Worm (Caenorhabditis elegans) whole organism, L4 larva: Measurements from ENCODE around the gene moc-6.

Experiments used
- D1046.2 ChIP-seq: fragments of 200-800 bp; sonication (Bioruptor generic); IDR thresholded peaks from 2 replicates; pipeline ENCODE4 v1.3.6; 2022; ENCODE audit warnings: missing genetic modification characterization, missing compliant biosample characterization
- F49E8.2 ChIP-seq: sonication (generic microtip); optimal IDR thresholded peaks from 2 replicates; lab custom pipeline; 2016; ENCODE audit warnings: missing compliant biosample characterization, mild to moderate bottlenecking, missing genetic modification characterization, borderline replicate concordance
- Y5F2A.4 ChIP-seq: fragments of 200-800 bp; sonication (Bioruptor generic); optimal IDR thresholded peaks from 2 replicates; lab custom pipeline; 2018; ENCODE audit warnings: mild to moderate bottlenecking, missing genetic modification characterization, missing compliant biosample characterization
- ZK337.2 ChIP-seq: fragments of 200-800 bp; sonication (Bioruptor generic); IDR thresholded peaks from 2 replicates; pipeline ENCODE4 v1.3.6; 2022; ENCODE audit warnings: missing genetic modification reagents, missing genetic modification characterization, missing compliant biosample characterization
- arid-1 ChIP-seq: fragments of 200-800 bp; sonication (Bioruptor generic); conservative IDR thresholded peaks from 2 replicates; pipeline ENCODE4 v1.3.6; 2022; ENCODE audit warnings: missing genetic modification reagents, missing genetic modification characterization, missing compliant biosample characterization
- ces-1 ChIP-seq: fragments of 150-350 bp; sonication (generic microtip); optimal IDR thresholded peaks from 4 replicates; lab custom pipeline; 2014; ENCODE audit warnings: missing biosample characterization, missing genetic modification reagents, missing genetic modification characterization
- ctbp-1 ChIP-seq: fragments of 200-800 bp; sonication (Bioruptor generic); IDR thresholded peaks from 2 replicates; pipeline ENCODE4 v1.3.6; 2022; ENCODE audit warnings: missing genetic modification reagents, missing genetic modification characterization, missing compliant biosample characterization
- daf-19 ChIP-seq: fragments of 200-800 bp; sonication (Bioruptor generic); conservative IDR thresholded peaks from 2 replicates; pipeline ENCODE4 v1.3.6; 2022; ENCODE audit warnings: missing genetic modification characterization, missing compliant biosample characterization
- daf-8 ChIP-seq: fragments of 200-800 bp; sonication (Bioruptor generic); IDR thresholded peaks from 2 replicates; pipeline ENCODE4 v1.3.6; 2022; ENCODE audit warnings: missing genetic modification characterization, missing compliant biosample characterization
- dmd-6 ChIP-seq: fragments of 200-800 bp; sonication (Bioruptor generic); IDR thresholded peaks from 2 replicates; pipeline ENCODE4 v1.3.6; 2022; ENCODE audit warnings: missing genetic modification reagents, missing genetic modification characterization, missing compliant biosample characterization
- dpl-1 ChIP-seq: fragments of 150-350 bp; optimal IDR thresholded peaks from 2 replicates; lab custom pipeline; 2014; ENCODE audit warnings: missing biosample characterization, missing genetic modification reagents, missing genetic modification characterization
- dve-1 ChIP-seq: sonication (generic microtip); optimal IDR thresholded peaks from 2 replicates; lab custom pipeline; 2017; ENCODE audit warnings: antibody characterized with exemption, mild to moderate bottlenecking, missing genetic modification characterization, missing compliant biosample characterization; ENCODE audit not compliant: insufficient read depth
- egl-43 ChIP-seq: fragments of 200-800 bp; sonication (Bioruptor generic); IDR thresholded peaks from 2 replicates; pipeline ENCODE4 v1.3.6; 2022; ENCODE audit warnings: missing genetic modification reagents, missing genetic modification characterization, missing compliant biosample characterization
- gei-8 ChIP-seq: fragments of 200-800 bp; sonication (Bioruptor generic); optimal IDR thresholded peaks from 2 replicates; lab custom pipeline; 2018; ENCODE audit warnings: mild to moderate bottlenecking, missing genetic modification characterization, missing compliant biosample characterization
- hif-1 ChIP-seq, 2 experiments: sonication (generic microtip); optimal IDR thresholded peaks; 2 replicates each; lab custom pipeline; 2016 to 2017; ENCODE audit warnings: missing compliant biosample characterization in 2 of 2, missing genetic modification characterization in 2 of 2, missing genetic modification reagents in 2 of 2, missing genotype in 2 of 2, mild to moderate bottlenecking in 1 of 2
- hlh-30 ChIP-seq: sonication (generic microtip); optimal IDR thresholded peaks from 2 replicates; lab custom pipeline; 2017; ENCODE audit warnings: antibody characterized with exemption, mild to moderate bottlenecking, missing genetic modification characterization, missing compliant biosample characterization; ENCODE audit not compliant: insufficient read depth
- lin-15B ChIP-seq: fragments of 150-350 bp; sonication (generic microtip); optimal IDR thresholded peaks from 3 replicates; lab custom pipeline; 2014; ENCODE audit warnings: missing biosample characterization, missing genetic modification characterization
- lin-29 ChIP-seq: fragments of 200-800 bp; sonication (Bioruptor generic); IDR thresholded peaks from 2 replicates; pipeline ENCODE4 v1.3.6; 2022; ENCODE audit warnings: missing genetic modification reagents, missing genetic modification characterization, missing compliant biosample characterization
- lin-38 ChIP-seq: fragments of 200-800 bp; sonication (Bioruptor generic); IDR thresholded peaks from 2 replicates; pipeline ENCODE4 v1.3.6; 2022; ENCODE audit warnings: missing genetic modification reagents, missing genetic modification characterization, missing compliant biosample characterization
- lin-39 ChIP-seq: fragments of 150-350 bp; optimal IDR thresholded peaks from 2 replicates; lab custom pipeline; 2014; ENCODE audit warnings: missing biosample characterization, missing genetic modification reagents, missing genetic modification characterization
- lsy-2 ChIP-seq, 2 experiments: fragments of 150-350 bp in 1 of 2; sonication (generic microtip) in 1 of 2; optimal IDR thresholded peaks; 2 replicates each; lab custom pipeline; 2014 to 2017; ENCODE audit warnings: missing biosample characterization in 2 of 2, missing genetic modification characterization in 2 of 2
- madf-9 ChIP-seq: fragments of 200-800 bp; sonication (Bioruptor generic); conservative IDR thresholded peaks from 2 replicates; pipeline ENCODE4 v1.3.6; 2022; ENCODE audit warnings: missing genetic modification reagents, missing genetic modification characterization, missing compliant biosample characterization
- mep-1 ChIP-seq: fragments of 150-350 bp; sonication (generic microtip); optimal IDR thresholded peaks from 3 replicates; lab custom pipeline; 2014; ENCODE audit warnings: missing biosample characterization, missing genetic modification characterization
- mes-2 ChIP-seq: sonication (generic microtip); optimal IDR thresholded peaks from 2 replicates; lab custom pipeline; 2016; ENCODE audit warnings: missing genotype, mild to moderate bottlenecking, missing genetic modification characterization, missing compliant biosample characterization; ENCODE audit not compliant: poor library complexity, severe bottlenecking
- mxl-2 ChIP-seq: fragments of 200-800 bp; sonication (Bioruptor generic); conservative IDR thresholded peaks from 2 replicates; pipeline ENCODE4 v1.3.6; 2022; ENCODE audit warnings: missing genetic modification reagents, missing genetic modification characterization, missing compliant biosample characterization
- nhr-10 ChIP-seq: fragments of 150-350 bp; optimal IDR thresholded peaks from 2 replicates; lab custom pipeline; 2014; ENCODE audit warnings: missing biosample characterization, missing genetic modification characterization
- snpc-1.2 ChIP-seq: fragments of 200-800 bp; sonication (Bioruptor generic); IDR thresholded peaks from 2 replicates; pipeline ENCODE4 v1.3.6; 2022; ENCODE audit warnings: missing genetic modification reagents, missing genetic modification characterization, missing compliant biosample characterization
- tag-97 ChIP-seq: fragments of 200-800 bp; sonication (Bioruptor generic); IDR thresholded peaks from 2 replicates; pipeline ENCODE4 v1.3.6; 2022; ENCODE audit warnings: missing genetic modification characterization, missing compliant biosample characterization
- unc-130 ChIP-seq: sonication (generic microtip); optimal IDR thresholded peaks from 2 replicates; lab custom pipeline; 2016; ENCODE audit warnings: missing genetic modification reagents, missing genetic modification characterization, missing compliant biosample characterization
- unc-39 ChIP-seq: sonication (generic microtip); optimal IDR thresholded peaks from 2 replicates; lab custom pipeline; 2017; ENCODE audit warnings: missing biosample characterization, missing genetic modification characterization
- vab-7 ChIP-seq: fragments of 200-800 bp; sonication (Bioruptor generic); IDR thresholded peaks from 2 replicates; pipeline ENCODE4 v1.3.6; 2022; ENCODE audit warnings: missing genetic modification reagents, missing genetic modification characterization, missing compliant biosample characterization
- zag-1 ChIP-seq: fragments of 150-350 bp; optimal IDR thresholded peaks from 2 replicates; lab custom pipeline; 2014; ENCODE audit warnings: missing biosample characterization, missing genetic modification characterization
- zip-2 ChIP-seq: fragments of 150-350 bp; optimal IDR thresholded peaks from 2 replicates; lab custom pipeline; 2014; ENCODE audit warnings: missing biosample characterization, missing genetic modification characterization
- ztf-11 ChIP-seq: fragments of 150-350 bp; optimal IDR thresholded peaks from 2 replicates; lab custom pipeline; 2014; ENCODE audit warnings: missing biosample characterization, missing genetic modification characterization
- ztf-7 ChIP-seq: fragments of 150-350 bp; optimal IDR thresholded peaks from 2 replicates; lab custom pipeline; 2014; ENCODE audit warnings: missing biosample characterization, missing genetic modification characterization

Gene moc-6

DNA sequence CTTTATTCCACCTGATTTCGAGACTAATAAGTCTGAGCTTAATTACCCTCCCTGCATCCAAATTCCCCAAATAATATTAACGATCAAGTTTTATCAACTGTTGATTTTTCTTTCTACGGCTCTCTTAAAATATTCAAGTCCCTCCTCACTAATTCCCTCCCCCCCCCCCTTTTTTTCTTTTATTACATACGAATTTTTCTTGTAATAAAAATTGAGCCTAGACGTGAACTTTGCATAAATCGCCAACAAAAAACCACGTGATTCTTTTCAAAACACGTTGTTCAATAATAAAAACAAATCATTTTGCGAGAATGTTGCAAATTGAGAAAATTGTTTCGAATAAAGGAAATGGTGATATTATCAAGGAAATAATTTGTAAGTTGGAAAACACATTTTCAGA, 7.4 kb upstream of the moc-6 start, which contains the start of gene K10D2.8:
TSS of gene K10D2.8 (plus strand) at position 301 of the 400 bp plus-strand sequence.
- no peak for TF ChIP-seq ztf-11 (tag; lab: Kevin White, UChicago)
- TF ChIP-seq daf-8 (GFP tag; lab: Robert Waterston, UW), result no peak
- TF ChIP-seq madf-9 (GFP tag; lab: Robert Waterston, UW), result no peak
- no peak for TF ChIP-seq Y5F2A.4 (GFP tag; lab: Kevin White, UChicago)
- TF ChIP-seq ces-1, result no peak
- no peak for TF ChIP-seq nhr-10 (tag; lab: Kevin White, UChicago)
- TF ChIP-seq egl-43, result no peak
- no peak for TF ChIP-seq zag-1 (tag; lab: Kevin White, UChicago)
- TF ChIP-seq, all 104 proteins: peak for 0

DNA sequence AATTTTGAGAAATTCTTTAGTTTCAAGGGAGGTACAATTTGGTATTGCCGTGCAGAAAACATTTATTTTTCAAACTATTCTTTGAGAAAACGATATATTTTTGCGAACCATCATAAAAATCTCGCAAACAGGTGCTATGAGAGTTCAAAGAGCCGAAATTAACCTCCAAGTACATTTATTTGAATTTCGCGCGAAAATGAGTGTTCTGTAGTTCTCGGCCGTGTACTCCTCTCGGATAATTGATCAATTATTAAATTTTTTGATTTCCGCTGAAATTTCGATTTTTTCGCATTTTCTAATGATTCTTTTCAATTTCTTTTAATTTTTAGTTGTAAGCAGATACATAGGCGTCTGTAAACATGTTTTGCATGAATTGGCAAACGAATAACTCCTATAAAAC, 5.6 kb upstream of the moc-6 start:
- no peak for TF ChIP-seq ctbp-1 (GFP tag; lab: Robert Waterston, UW)
- no peak for TF ChIP-seq unc-39 (tag; lab: Kevin White, UChicago)
- no peak for TF ChIP-seq daf-19 (GFP tag; lab: Robert Waterston, UW)
- peak; percentile 88 for TF ChIP-seq dpl-1 (GFP tag; lab: Kevin White, UChicago)
- TF ChIP-seq snpc-1.2 (GFP tag; lab: Robert Waterston, UW), result no peak
- TF ChIP-seq mes-2 (tag; lab: Kevin White, UChicago), result peak; percentile 88
- TF ChIP-seq gei-8 (GFP tag; lab: Kevin White, UChicago), result no peak
- no peak for TF ChIP-seq ztf-11 (tag; lab: Kevin White, UChicago)
- no peak for TF ChIP-seq lin-39 (tag; lab: Kevin White, UChicago)
- TF ChIP-seq F49E8.2 (tag; lab: Kevin White, UChicago), result peak; percentile 16
- peak in 1 of 2 experiments; percentile 27 for TF ChIP-seq lsy-2 (tag; optimal IDR thresholded peaks at IDR 0.05; lab: Kevin White, UChicago)
- TF ChIP-seq ZK337.2, result peak; percentile 58; the same call in 1 of the 2 replicates
- TF ChIP-seq arid-1 (GFP tag; lab: Robert Waterston, UW), result 0 out of 2 replicates have a peak, but pooled peaks have one; percentile 29
- TF ChIP-seq lin-15B, result no peak
- TF ChIP-seq dmd-6, result peak; percentile 33; the same call in 1 of the 2 replicates
- no peak for TF ChIP-seq tag-97 (GFP tag; lab: Robert Waterston, UW)
- TF ChIP-seq lin-38 (GFP tag; lab: Robert Waterston, UW), result peak; percentile 44
- TF ChIP-seq hif-1 (tag; optimal IDR thresholded peaks at IDR 0.05; lab: Kevin White, UChicago), result peak in 1 of 2 experiments; percentile 27
- no peak for TF ChIP-seq vab-7

DNA sequence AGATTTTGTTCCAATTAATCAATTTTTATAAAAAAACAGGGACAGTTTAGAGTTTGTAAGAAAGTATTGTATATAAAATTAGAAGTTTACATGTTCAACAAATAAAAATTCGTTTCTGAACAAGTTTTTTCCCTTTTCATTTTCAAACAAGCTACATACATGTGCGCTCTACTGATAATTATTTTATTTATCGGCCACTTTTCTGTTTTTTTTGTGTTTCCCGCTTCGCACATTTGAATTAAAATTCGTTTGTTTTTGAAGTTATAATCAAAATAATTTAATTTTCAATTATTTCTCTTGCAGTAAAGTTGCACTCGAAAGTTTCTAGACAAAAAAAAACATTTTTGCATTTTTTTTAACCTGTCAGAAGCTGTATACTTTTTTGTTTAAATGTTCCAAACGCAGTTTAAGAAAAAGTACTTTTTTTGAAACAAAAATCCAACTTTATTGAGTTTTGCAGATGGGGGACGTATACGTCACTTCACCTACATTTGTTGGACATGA, 5.1 kb upstream of the moc-6 start, which contains the start of gene hira-1:
TSS of gene hira-1 (plus strand) at position 454 of the 504 bp plus-strand sequence.
- TF ChIP-seq dpl-1 (GFP tag; lab: Kevin White, UChicago) (peak; percentile 77), ztf-7 (tag; lab: Kevin White, UChicago) (peak; percentile 9), lsy-2 (tag; optimal IDR thresholded peaks at IDR 0.05; lab: Kevin White, UChicago) (peak in 1 of 2 experiments; percentile 65), vab-7 (no peak), hlh-30 (tag; lab: Kevin White, UChicago) (peak; percentile 39), dve-1 (tag; lab: Kevin White, UChicago) (peak; percentile 33), zip-2 (tag; lab: Kevin White, UChicago) (no peak), ces-1 (peak; percentile 6), ZK337.2 (no peak), mep-1 (tag; lab: Kevin White, UChicago) (peak; percentile 28), lin-38 (GFP tag; lab: Robert Waterston, UW) (peak; percentile 75), mes-2 (tag; lab: Kevin White, UChicago) (peak; percentile 63)

DNA sequence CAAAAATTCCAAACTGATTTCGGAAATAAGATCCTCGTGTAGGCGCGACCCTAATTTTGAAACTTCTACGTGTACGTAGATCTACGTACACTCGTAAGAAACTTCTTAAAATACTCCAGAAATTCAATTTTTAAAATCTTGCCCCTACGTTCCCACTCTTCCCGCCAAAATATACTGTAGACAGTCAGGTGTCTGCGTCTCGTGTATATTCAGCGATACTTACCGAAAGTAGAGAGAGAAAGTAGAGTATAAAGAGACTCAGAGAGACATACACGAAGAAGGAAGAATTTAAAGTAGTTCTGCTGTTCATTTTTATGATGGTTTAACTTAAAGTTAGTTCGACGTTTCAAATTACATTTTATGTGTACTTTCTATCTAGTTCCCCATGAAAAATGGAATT, 2.5 kb upstream of the moc-6 start:
- TF ChIP-seq mxl-2 (GFP tag; lab: Robert Waterston, UW) (no peak), lin-29 (no peak), unc-130 (no peak), hlh-30 (tag; lab: Kevin White, UChicago) (peak; percentile 39), D1046.2 (no peak)
